Fruit fly (Drosophila melanogaster): ENCODE results near the gene aop.

Gene aop

dm6 chr2L:2175930-2176643, 2.5 kb downstream of the aop start (continued):
- peak; percentile 64 for TF ChIP-seq CG32006 (GFP tag; optimal IDR thresholded peaks at IDR 0.05)
- TF ChIP-seq fkh (GFP tag; optimal IDR thresholded peaks at IDR 0.05): peak; percentile 83
- peak; percentile 27 for TF ChIP-seq CG6792 (GFP tag; optimal IDR thresholded peaks at IDR 0.05)
- peak; percentile 38 to 66 for TF ChIP-seq ss (GFP tag; optimal IDR thresholded peaks at IDR 0.05)
- TF ChIP-seq Sox14 (GFP tag; optimal IDR thresholded peaks at IDR 0.05): peak; percentile 49
- no peak for TF ChIP-seq dac (GFP tag; optimal IDR thresholded peaks at IDR 0.05)
- peak in 1 of 2 experiments; percentile 61 for TF ChIP-seq salr (GFP tag; optimal IDR thresholded peaks at IDR 0.05)
- peak; percentile 57 for TF ChIP-seq CG31627 (GFP tag; optimal IDR thresholded peaks at IDR 0.05)
- TF ChIP-seq CG1621 (tag; optimal IDR thresholded peaks at IDR 0.05): no peak
- peak; percentile 52; the same call in 2 of the 3 replicates for TF ChIP-seq eg (GFP tag; IDR thresholded peaks at IDR 0.05)
- peak; percentile 26 for TF ChIP-seq CG11902 (GFP tag; optimal IDR thresholded peaks at IDR 0.05)
- no peak for TF ChIP-seq CG7368 (GFP tag; optimal IDR thresholded peaks at IDR 0.05)
- TF ChIP-seq Gug (GFP tag; IDR thresholded peaks at IDR 0.05): peak; percentile 20; the same call in 1 of the 2 replicates
- peak; percentile 67 for TF ChIP-seq esn (GFP tag; optimal IDR thresholded peaks at IDR 0.05)
- TF ChIP-seq Ets21C (GFP tag; optimal IDR thresholded peaks at IDR 0.05): no peak
- peak; percentile 39 for TF ChIP-seq Sox15 (GFP tag; optimal IDR thresholded peaks at IDR 0.05)

- TF ChIP-seq Eip75B (GFP tag; optimal IDR thresholded peaks at IDR 0.05) (peak; percentile 9), CG8319 (GFP tag; optimal IDR thresholded peaks at IDR 0.05) (no peak), Ets96B (tag; optimal IDR thresholded peaks at IDR 0.05) (peak; percentile 32), CG6854 (GFP tag; optimal IDR thresholded peaks at IDR 0.05) (peak; percentile 43), CG15336 (GFP tag; IDR thresholded peaks at IDR 0.05) (peak; percentile 59; the same call in 1 of the 2 replicates), svp (GFP tag) (peak; percentile 80), acj6 (GFP tag; optimal IDR thresholded peaks at IDR 0.05) (peak; percentile 52), ss (GFP tag; optimal IDR thresholded peaks at IDR 0.05) (peak; percentile 45 to 71), lz (GFP tag; optimal IDR thresholded peaks at IDR 0.05) (peak; percentile 18), CG31627 (GFP tag; optimal IDR thresholded peaks at IDR 0.05) (peak; percentile 6), CG10669 (GFP tag; optimal IDR thresholded peaks at IDR 0.05) (no peak), CG34406 (GFP tag; optimal IDR thresholded peaks at IDR 0.05) (no peak), CG10631 (GFP tag; optimal IDR thresholded peaks at IDR 0.05) (peak; percentile 56), CG3032 (tag; optimal IDR thresholded peaks at IDR 0.05) (no peak), CG6163 (GFP tag; IDR thresholded peaks at IDR 0.05) (peak; percentile 60; the same call in 2 of the 3 replicates), Sox14 (GFP tag; optimal IDR thresholded peaks at IDR 0.05) (peak; percentile 47), CG6808 (GFP tag; optimal IDR thresholded peaks at IDR 0.05) (peak; percentile 17), CG32006 (GFP tag; optimal IDR thresholded peaks at IDR 0.05) (peak; percentile 9), cyc (GFP tag; optimal IDR thresholded peaks at IDR 0.05) (no peak), Sox102F (GFP tag; optimal IDR thresholded peaks at IDR 0.05) (peak; percentile 21), achi (GFP tag; optimal IDR thresholded peaks at IDR 0.05) (no peak), CG16779 (tag; optimal IDR thresholded peaks at IDR 0.05) (peak; percentile 4), Hr38 (GFP tag; optimal IDR thresholded peaks at IDR 0.05) (no peak), Sox15 (GFP tag; optimal IDR thresholded peaks at IDR 0.05) (no peak), CG8119 (GFP tag; IDR thresholded peaks at IDR 0.05) (peak; percentile 27; the same call in 1 of the 3 replicates), Hr39 (GFP tag; optimal IDR thresholded peaks at IDR 0.05) (peak; percentile 7), OdsH (GFP tag; optimal IDR thresholded peaks at IDR 0.05) (peak; percentile 63), CG11762 (GFP tag; optimal IDR thresholded peaks at IDR 0.05; ENCODE audit: insufficient read depth) (no peak), CG1621 (tag; optimal IDR thresholded peaks at IDR 0.05) (peak; percentile 65), CG6792 (GFP tag; optimal IDR thresholded peaks at IDR 0.05) (peak; percentile 48), CG11902 (GFP tag; optimal IDR thresholded peaks at IDR 0.05) (no peak), dsx (GFP tag; optimal IDR thresholded peaks at IDR 0.05; ENCODE audit: poor library complexity, severe bottlenecking) (peak; percentile 53), net (GFP tag; optimal IDR thresholded peaks at IDR 0.05) (no peak), CG4318 (GFP tag; optimal IDR thresholded peaks at IDR 0.05) (no peak), CG3919 (GFP tag; optimal IDR thresholded peaks at IDR 0.05) (no peak), CG11294 (GFP tag; IDR thresholded peaks at IDR 0.05) (no peak), fd85E (GFP tag; optimal IDR thresholded peaks at IDR 0.05) (no peak), Gug (GFP tag; IDR thresholded peaks at IDR 0.05) (0 out of 2 replicates have a peak, but pooled peaks have one; percentile 15), spab (GFP tag; optimal IDR thresholded peaks at IDR 0.05) (peak; percentile 18)
These were observed 3.3 kb downstream of the aop start for dm6 chr2L:2175090-2175830.
